Fruit fly (Drosophila melanogaster): ENCODE results near the gene mbm.

mbm gene

dm6 chr2L:273603-274002, at the start of gene mbm, which contains the start of gene CG11555:
Gene mbm (minus strand): TSS chr2L:273715.
Gene CG11555 (plus strand): TSS chr2L:273836.
- TF ChIP-seq CG17801 (GFP tag; optimal IDR thresholded peaks at IDR 0.05; ENCODE audit: partially characterized antibody): peak; percentile 32

dm6 chr2L:322915-323314, 49.4 kb upstream of the mbm start:
- no peak for TF ChIP-seq CG17801 (GFP tag; optimal IDR thresholded peaks at IDR 0.05; ENCODE audit: partially characterized antibody)

dm6 chr2L:321793-322192, 48.3 kb upstream of the mbm start, which contains the start of gene CG33127:
Gene CG33127 (plus strand): TSS chr2L:322101.
- TF ChIP-seq CG17801 (GFP tag; optimal IDR thresholded peaks at IDR 0.05; ENCODE audit: partially characterized antibody): no peak

dm6 chr2L:321148-321547, 47.6 kb upstream of the mbm start, which contains the start of gene CG11911:
Gene CG11911 (minus strand): TSS chr2L:321248.
- no peak for TF ChIP-seq CG17801 (GFP tag; optimal IDR thresholded peaks at IDR 0.05; ENCODE audit: partially characterized antibody)

- no peak for TF ChIP-seq CG17801 (GFP tag; optimal IDR thresholded peaks at IDR 0.05; ENCODE audit: partially characterized antibody)
Measured at dm6 chr2L:319745-320144, 46.2 kb upstream of the mbm start.

- no peak for TF ChIP-seq CG17801 (GFP tag; optimal IDR thresholded peaks at IDR 0.05; ENCODE audit: partially characterized antibody)
Measured at dm6 chr2L:319159-319558, 45.6 kb upstream of the mbm start, which contains the start of gene CG11912. Gene CG11912 (minus strand): TSS chr2L:319259.

- TF ChIP-seq CG17801 (GFP tag; optimal IDR thresholded peaks at IDR 0.05; ENCODE audit: partially characterized antibody): no peak
Measured at dm6 chr2L:309812-310431, 36.4 kb upstream of the mbm start.

dm6 chr2L:309177-309576, 35.7 kb upstream of the mbm start:
- peak; percentile 4 for TF ChIP-seq CG17801 (GFP tag; optimal IDR thresholded peaks at IDR 0.05; ENCODE audit: partially characterized antibody)

- no peak for TF ChIP-seq CG17801 (GFP tag; optimal IDR thresholded peaks at IDR 0.05; ENCODE audit: partially characterized antibody)
Measured at dm6 chr2L:308194-308706, 34.7 kb upstream of the mbm start.

- no peak for TF ChIP-seq CG17801 (GFP tag; optimal IDR thresholded peaks at IDR 0.05; ENCODE audit: partially characterized antibody)
Measured at dm6 chr2L:307129-307528, 33.6 kb upstream of the mbm start.

- TF ChIP-seq CG17801 (GFP tag; optimal IDR thresholded peaks at IDR 0.05; ENCODE audit: partially characterized antibody): no peak
Measured at dm6 chr2L:306188-306927, 32.8 kb upstream of the mbm start.

dm6 chr2L:305646-306045, 32.1 kb upstream of the mbm start, which contains the start of gene Plc21C:
Gene Plc21C (plus strand): TSS chr2L:305935.
- TF ChIP-seq CG17801 (GFP tag; optimal IDR thresholded peaks at IDR 0.05; ENCODE audit: partially characterized antibody): peak; percentile 68

- TF ChIP-seq CG17801 (GFP tag; optimal IDR thresholded peaks at IDR 0.05; ENCODE audit: partially characterized antibody): no peak
Measured at dm6 chr2L:305198-305597, 31.7 kb upstream of the mbm start.

dm6 chr2L:303306-303962, 29.9 kb upstream of the mbm start:
- TF ChIP-seq CG17801 (GFP tag; optimal IDR thresholded peaks at IDR 0.05; ENCODE audit: partially characterized antibody): no peak

- no peak for TF ChIP-seq CG17801 (GFP tag; optimal IDR thresholded peaks at IDR 0.05; ENCODE audit: partially characterized antibody)
Measured at dm6 chr2L:300877-301706, 27.6 kb upstream of the mbm start.

Measured in ovary, adult (tissue).